Fruit fly (Drosophila melanogaster) whole organism, embryonic: Measurements from ENCODE around the gene Kdm5.

Experiments used
- Abd-B ChIP-seq: fragments of 200-800 bp; sonication (Bioruptor generic); optimal IDR thresholded peaks from 2 replicates; lab custom pipeline; 2018; ENCODE audit warnings: missing biosample characterization, mild to moderate bottlenecking, missing genetic modification characterization, moderate library complexity
- Antp ChIP-seq: fragments of 200-800 bp; sonication (Bioruptor generic); optimal IDR thresholded peaks from 3 replicates; lab custom pipeline; 2016; ENCODE audit warnings: missing biosample characterization, missing genetic modification characterization
- BtbVII ChIP-seq: fragments of 200-800 bp; sonication (Bioruptor generic); optimal IDR thresholded peaks from 3 replicates; lab custom pipeline; 2017; ENCODE audit warnings: missing biosample characterization, mild to moderate bottlenecking, missing genetic modification characterization
- CG11695 ChIP-seq: fragments of 200-800 bp; sonication (Bioruptor generic); IDR thresholded peaks from 3 replicates; pipeline ENCODE4 v1.3.6; 2022; ENCODE audit warnings: missing biosample characterization, missing genetic modification characterization
- CG1233 ChIP-seq: fragments of 200-800 bp; sonication (Bioruptor generic); optimal IDR thresholded peaks from 4 replicates; lab custom pipeline; 2018; ENCODE audit warnings: missing biosample characterization, mild to moderate bottlenecking, missing genetic modification characterization
- CG14014 ChIP-seq: fragments of 200-800 bp; sonication (Bioruptor generic); IDR thresholded peaks from 2 replicates; pipeline ENCODE4 v1.3.6; 2022; ENCODE audit warnings: missing biosample characterization, missing genetic modification characterization
- CG15269 ChIP-seq: fragments of 200-800 bp; sonication (Bioruptor generic); optimal IDR thresholded peaks from 2 replicates; lab custom pipeline; 2018; ENCODE audit warnings: missing biosample characterization, mild to moderate bottlenecking, missing genetic modification characterization, moderate library complexity
- CG17912 ChIP-seq: fragments of 200-800 bp; sonication (Bioruptor generic); optimal IDR thresholded peaks from 2 replicates; lab custom pipeline; 2018; ENCODE audit warnings: missing biosample characterization, mild to moderate bottlenecking, missing genetic modification characterization
- CG2129 ChIP-seq: fragments of 200-800 bp; sonication (Bioruptor generic); IDR thresholded peaks from 2 replicates; pipeline ENCODE4 v1.3.6; 2022; ENCODE audit warnings: missing biosample characterization, missing genetic modification characterization; ENCODE audit not compliant: partially characterized antibody
- CG3163 ChIP-seq: fragments of 200-800 bp; sonication (Bioruptor generic); optimal IDR thresholded peaks from 3 replicates; lab custom pipeline; 2016; ENCODE audit warnings: missing biosample characterization, missing genetic modification characterization
- CG3847 ChIP-seq: fragments of 200-800 bp; sonication (Bioruptor generic); IDR thresholded peaks from 2 replicates; pipeline ENCODE4 v1.3.6; 2022; ENCODE audit warnings: missing biosample characterization, missing genetic modification characterization
- CG4820 ChIP-seq: fragments of 200-800 bp; sonication (Bioruptor generic); optimal IDR thresholded peaks from 3 replicates; lab custom pipeline; 2016; ENCODE audit warnings: missing biosample characterization, missing genetic modification characterization
- CG6175 ChIP-seq: fragments of 200-800 bp; sonication (Bioruptor generic); IDR thresholded peaks from 3 replicates; pipeline ENCODE4 v1.3.6; 2022; ENCODE audit warnings: missing biosample characterization, missing genetic modification characterization
- CG6254 ChIP-seq: fragments of 200-800 bp; sonication (Bioruptor generic); optimal IDR thresholded peaks from 3 replicates; lab custom pipeline; 2017; ENCODE audit warnings: mild to moderate bottlenecking, missing biosample characterization, missing genetic modification reagents, missing genetic modification characterization
- CG6272 ChIP-seq: fragments of 200-800 bp; sonication (Bioruptor generic); IDR thresholded peaks from 2 replicates; pipeline ENCODE4 v1.3.6; 2022; ENCODE audit warnings: missing biosample characterization, missing genetic modification characterization
- CG6689 ChIP-seq: fragments of 200-800 bp; sonication (Bioruptor generic); IDR thresholded peaks from 2 replicates; pipeline ENCODE4 v1.3.6; 2022; ENCODE audit warnings: missing biosample characterization, missing genetic modification characterization
- CG6765 ChIP-seq: fragments of 200-800 bp; sonication (Bioruptor generic); optimal IDR thresholded peaks from 3 replicates; lab custom pipeline; 2017; ENCODE audit warnings: missing biosample characterization, mild to moderate bottlenecking, missing genetic modification characterization
- CG7928 ChIP-seq: fragments of 200-800 bp; sonication (Bioruptor generic); optimal IDR thresholded peaks from 2 replicates; lab custom pipeline; 2017; ENCODE audit warnings: missing biosample characterization, mild to moderate bottlenecking, missing genetic modification characterization
- CG8478 ChIP-seq: fragments of >200 bp; optimal IDR thresholded peaks from 2 replicates; lab custom pipeline; 2018
- Eip74EF ChIP-seq, 2 experiments: fragments of 200-800 bp in 1 of 2; fragments of >200 bp in 1 of 2; sonication (Bioruptor generic) in 1 of 2; optimal IDR thresholded peaks; 2 replicates each; lab custom pipeline; 2017 to 2019; ENCODE audit warnings: missing biosample characterization in 2 of 2, missing genetic modification characterization in 2 of 2, mild to moderate bottlenecking in 1 of 2, moderate library complexity in 1 of 2
- Fer2 ChIP-seq: fragments of 200-800 bp; sonication (Bioruptor generic); optimal IDR thresholded peaks from 2 replicates; lab custom pipeline; 2018; ENCODE audit warnings: missing biosample characterization, mild to moderate bottlenecking, missing genetic modification characterization, moderate library complexity
- GATAe ChIP-seq: fragments of 200-800 bp; sonication (Bioruptor generic); conservative IDR thresholded peaks from 2 replicates; pipeline ENCODE4 v1.3.6; 2022; ENCODE audit warnings: missing biosample characterization, missing genetic modification characterization
- MESR4 ChIP-seq: fragments of 200-800 bp; sonication (Bioruptor generic); optimal IDR thresholded peaks from 2 replicates; lab custom pipeline; 2018; ENCODE audit warnings: missing biosample characterization, mild to moderate bottlenecking, missing genetic modification characterization, moderate library complexity
- Oli ChIP-seq: fragments of 200-800 bp; sonication (Bioruptor generic); optimal IDR thresholded peaks from 2 replicates; lab custom pipeline; 2018; ENCODE audit warnings: missing biosample characterization, mild to moderate bottlenecking, missing genetic modification characterization, moderate library complexity
- Ptx1 ChIP-seq: fragments of 200-800 bp; sonication (Bioruptor generic); IDR thresholded peaks from 2 replicates; pipeline ENCODE4 v1.3.6; 2022; ENCODE audit warnings: missing biosample characterization, missing genetic modification characterization
- Ravus ChIP-seq: fragments of 200-800 bp; sonication (Bioruptor generic); IDR thresholded peaks from 2 replicates; pipeline ENCODE4 v1.3.6; 2022; ENCODE audit warnings: missing biosample characterization, missing genetic modification characterization
- Rfx ChIP-seq: fragments of 200-800 bp; sonication (Bioruptor generic); IDR thresholded peaks from 2 replicates; pipeline ENCODE4 v1.3.6; 2022; ENCODE audit warnings: missing biosample characterization, missing genetic modification characterization
- Trl ChIP-seq, 3 experiments: fragments of >200 bp in 2 of 3; fragments of 200-800 bp in 1 of 3; sonication (Bioruptor generic) in 1 of 3; optimal IDR thresholded peaks; 2 replicates in 1 of 3; 3 replicates in 2 of 3; lab custom pipeline; 2016 to 2017; ENCODE audit warnings: missing biosample characterization in 1 of 3, missing genetic modification characterization in 1 of 3
- Xrp1 ChIP-seq: fragments of 200-800 bp; sonication (Bioruptor generic); IDR thresholded peaks from 2 replicates; pipeline ENCODE4 v1.3.6; 2022; ENCODE audit warnings: missing biosample characterization, missing genetic modification characterization
- bigmax ChIP-seq: fragments of 200-800 bp; sonication (Bioruptor generic); optimal IDR thresholded peaks from 2 replicates; lab custom pipeline; 2018; ENCODE audit warnings: missing biosample characterization, mild to moderate bottlenecking, missing genetic modification characterization
- cwo ChIP-seq: fragments of 200-800 bp; sonication (Bioruptor generic); optimal IDR thresholded peaks from 3 replicates; lab custom pipeline; 2017; ENCODE audit warnings: missing biosample characterization, missing genetic modification characterization, mild to moderate bottlenecking, moderate library complexity, missing genetic modification reagents
- dmrt99B ChIP-seq: fragments of 200-800 bp; sonication (Bioruptor generic); optimal IDR thresholded peaks from 2 replicates; lab custom pipeline; 2018; ENCODE audit warnings: missing biosample characterization, mild to moderate bottlenecking, missing genetic modification characterization, moderate library complexity
- dysf ChIP-seq: fragments of 200-800 bp; sonication (Bioruptor generic); IDR thresholded peaks from 3 replicates; pipeline ENCODE4 v1.3.6; 2022; ENCODE audit warnings: missing biosample characterization, missing genetic modification characterization
- gt ChIP-seq: fragments of 200-800 bp; sonication (Bioruptor generic); IDR thresholded peaks from 2 replicates; pipeline ENCODE4 v1.3.6; 2022; ENCODE audit warnings: missing biosample characterization, missing genetic modification characterization
- hbn ChIP-seq: fragments of 200-800 bp; sonication (Bioruptor generic); IDR thresholded peaks from 2 replicates; pipeline ENCODE4 v1.3.6; 2022; ENCODE audit warnings: missing biosample characterization, missing genetic modification characterization; ENCODE audit not compliant: partially characterized antibody
- her ChIP-seq: fragments of 200-800 bp; sonication (Bioruptor generic); optimal IDR thresholded peaks from 2 replicates; lab custom pipeline; 2016; ENCODE audit warnings: missing biosample characterization, missing genetic modification characterization
- kah ChIP-seq: fragments of 200-800 bp; sonication (Bioruptor generic); optimal IDR thresholded peaks from 2 replicates; lab custom pipeline; 2018; ENCODE audit warnings: missing biosample characterization, mild to moderate bottlenecking, missing genetic modification characterization
- ken ChIP-seq: fragments of 200-800 bp; sonication (Bioruptor generic); IDR thresholded peaks from 3 replicates; pipeline ENCODE4 v1.3.6; 2022; ENCODE audit warnings: missing biosample characterization, missing genetic modification characterization
- kni ChIP-seq: fragments of 200-800 bp; sonication (Bioruptor generic); optimal IDR thresholded peaks from 3 replicates; lab custom pipeline; 2017; ENCODE audit warnings: mild to moderate bottlenecking, missing biosample characterization, missing genetic modification reagents, missing genetic modification characterization
- maf-S ChIP-seq: fragments of 200-800 bp; sonication (Bioruptor generic); optimal IDR thresholded peaks from 2 replicates; lab custom pipeline; 2016; ENCODE audit warnings: missing biosample characterization, missing genetic modification characterization
- mirr ChIP-seq: fragments of 200-800 bp; sonication (Bioruptor generic); optimal IDR thresholded peaks from 3 replicates; lab custom pipeline; 2018; ENCODE audit warnings: missing biosample characterization, mild to moderate bottlenecking, missing genetic modification characterization
- nerfin-1 ChIP-seq: fragments of 200-800 bp; sonication (Bioruptor generic); optimal IDR thresholded peaks from 3 replicates; lab custom pipeline; 2019; ENCODE audit warnings: missing biosample characterization, mild to moderate bottlenecking, missing genetic modification characterization, moderate library complexity
- onecut ChIP-seq: fragments of 200-800 bp; sonication (Bioruptor generic); IDR thresholded peaks from 2 replicates; pipeline ENCODE4 v1.3.6; 2022; ENCODE audit warnings: missing biosample characterization, missing genetic modification characterization
- psq ChIP-seq: fragments of 200-800 bp; sonication (Bioruptor generic); optimal IDR thresholded peaks from 2 replicates; lab custom pipeline; 2017; ENCODE audit warnings: missing biosample characterization, missing genetic modification characterization
- sens ChIP-seq: fragments of 200-800 bp; sonication (Bioruptor generic); peaks from one replicate; lab custom pipeline; 2016; ENCODE audit warnings: missing biosample characterization, missing genetic modification characterization
- sens-2 ChIP-seq: fragments of 200-800 bp; sonication (Bioruptor generic); IDR thresholded peaks from 2 replicates; pipeline ENCODE4 v1.3.6; 2022; ENCODE audit warnings: missing biosample characterization, missing genetic modification characterization
- slou ChIP-seq: fragments of 200-800 bp; sonication (Bioruptor generic); optimal IDR thresholded peaks from 3 replicates; lab custom pipeline; 2016; ENCODE audit warnings: missing biosample characterization, missing genetic modification characterization
- so ChIP-seq: fragments of 200-800 bp; sonication (Bioruptor generic); IDR thresholded peaks from 3 replicates; pipeline ENCODE4 v1.3.6; 2022; ENCODE audit warnings: missing biosample characterization, missing genetic modification characterization
- ttk ChIP-seq: fragments of 200-800 bp; sonication (Bioruptor generic); IDR thresholded peaks from 2 replicates; pipeline ENCODE4 v2.1.2; 2022; ENCODE audit warnings: missing biosample characterization, missing genetic modification characterization
- wdn ChIP-seq: fragments of 200-800 bp; sonication (Bioruptor generic); IDR thresholded peaks from 2 replicates; pipeline ENCODE4 v1.3.6; 2022; ENCODE audit warnings: missing biosample characterization, missing genetic modification characterization

The Kdm5 gene

DNA sequence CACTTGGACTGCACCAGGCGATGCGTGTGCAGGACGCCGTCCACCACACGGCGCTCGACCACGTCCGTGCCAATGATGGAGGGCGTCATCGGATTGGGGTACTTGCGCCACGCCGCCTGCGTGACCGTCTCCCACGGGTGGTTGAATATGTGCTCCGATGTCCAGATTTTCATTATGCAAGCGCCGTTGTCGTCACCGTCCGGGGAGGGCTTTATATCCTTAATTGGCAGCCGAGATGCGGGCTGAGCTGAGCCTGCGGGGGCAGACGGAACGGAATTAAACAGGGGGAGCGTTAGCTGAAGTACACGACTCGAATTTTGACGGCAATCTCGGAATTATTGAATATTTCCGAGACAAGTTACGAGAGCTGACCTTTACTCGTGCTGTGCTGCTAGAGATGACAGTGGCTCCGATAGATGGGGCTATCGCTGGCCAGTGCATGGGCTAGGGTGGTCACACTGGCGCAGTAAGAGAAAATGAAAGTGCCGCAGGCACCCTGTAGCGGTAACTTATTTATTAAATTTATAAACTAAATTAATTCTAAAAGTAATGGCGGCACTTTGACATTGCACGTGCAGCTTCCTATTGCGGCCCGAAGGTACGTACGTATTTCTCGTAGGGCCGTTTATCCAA, 48.3 kb upstream of the Kdm5 start, which contains the start of gene IPIP (continued):
- peak; percentile 47 for TF ChIP-seq Ptx1 (GFP tag; lab: Robert Waterston, UW)
- no peak for TF ChIP-seq kni (GFP tag; lab: Kevin White, UChicago)
- peak; percentile 28 for TF ChIP-seq bigmax
- peak; percentile 69 for TF ChIP-seq onecut (GFP tag; lab: Robert Waterston, UW)
- TF ChIP-seq GATAe (GFP tag; lab: Robert Waterston, UW) = no peak
- no peak for TF ChIP-seq nerfin-1 (tag; lab: Kevin White, UChicago)
- TF ChIP-seq slou = no peak
- TF ChIP-seq Rfx (GFP tag; lab: Robert Waterston, UW) = peak; percentile 74
- TF ChIP-seq BtbVII = no peak
- peak; percentile 2 for TF ChIP-seq her (GFP tag; lab: Kevin White, UChicago)
- TF ChIP-seq Fer2 (tag; lab: Kevin White, UChicago) = no peak
- peak; percentile 25 for TF ChIP-seq sens
- TF ChIP-seq ken = no peak
- TF ChIP-seq CG6689 = no peak
- TF ChIP-seq Ravus (GFP tag; lab: Robert Waterston, UW) = no peak
- no peak for TF ChIP-seq Abd-B (GFP tag; lab: Kevin White, UChicago)
- TF ChIP-seq CG1233 (GFP tag; lab: Kevin White, UChicago) = peak; percentile 53
- no peak for TF ChIP-seq CG8478 (lab: Kevin White, UChicago)
- TF ChIP-seq mirr (GFP tag; lab: Kevin White, UChicago) = peak; percentile 58
- TF ChIP-seq MESR4 (GFP tag; lab: Kevin White, UChicago) = peak; percentile 91
- no peak for TF ChIP-seq wdn (GFP tag; lab: Robert Waterston, UW)
- no peak for TF ChIP-seq Eip74EF (GFP tag; optimal IDR thresholded peaks at IDR 0.05; lab: Kevin White, UChicago)
- no peak for TF ChIP-seq Xrp1
- TF ChIP-seq CG15269 (tag; lab: Kevin White, UChicago) = no peak
- TF ChIP-seq CG3163 (GFP tag; lab: Kevin White, UChicago) = no peak
- peak; percentile 68; the same call in 1 of the 2 replicates for TF ChIP-seq hbn (GFP tag; lab: Robert Waterston, UW)
- no peak for TF ChIP-seq Antp (GFP tag; lab: Kevin White, UChicago)
- TF ChIP-seq CG17912 = no peak
- no peak for TF ChIP-seq kah (GFP tag; lab: Kevin White, UChicago)
- TF ChIP-seq CG6254 (GFP tag; lab: Kevin White, UChicago) = peak; percentile 100
- no peak for TF ChIP-seq maf-S (GFP tag; lab: Kevin White, UChicago)
- TF ChIP-seq so = peak; percentile 44; the same call in 2 of the 3 replicates
- TF ChIP-seq ttk (GFP tag; lab: Robert Waterston, UW) = no peak; the same call in 1 of the 2 replicates
- no peak for TF ChIP-seq dmrt99B (tag; lab: Kevin White, UChicago)
- no peak for TF ChIP-seq CG7928 (GFP tag; lab: Kevin White, UChicago)
- peak; percentile 41 for TF ChIP-seq CG2129 (GFP tag; lab: Robert Waterston, UW)
- TF ChIP-seq CG14014 (GFP tag; lab: Robert Waterston, UW) = no peak
- peak; percentile 63 for TF ChIP-seq CG6272 (GFP tag; lab: Robert Waterston, UW)
- no peak for TF ChIP-seq Trl (optimal IDR thresholded peaks at IDR 0.05; lab: Kevin White, UChicago)
- TF ChIP-seq Trl (GFP tag; optimal IDR thresholded peaks at IDR 0.05; lab: Kevin White, UChicago) = no peak
- 0 out of 3 replicates have a peak, but pooled peaks have one; percentile 20 for TF ChIP-seq CG6175
- no peak for TF ChIP-seq CG4820 (GFP tag; lab: Kevin White, UChicago)
- TF ChIP-seq CG11695 (GFP tag; lab: Robert Waterston, UW) = no peak
- TF ChIP-seq CG6765 (GFP tag; lab: Kevin White, UChicago) = no peak
- peak; percentile 2 for TF ChIP-seq cwo
- TF ChIP-seq dysf (GFP tag; lab: Robert Waterston, UW) = 0 out of 3 replicates have a peak, but pooled peaks have one; percentile 1
- no peak for TF ChIP-seq gt (GFP tag; lab: Robert Waterston, UW)
- TF ChIP-seq sens-2 (GFP tag; lab: Robert Waterston, UW) = no peak
- no peak for TF ChIP-seq psq (GFP tag; lab: Kevin White, UChicago)
- TF ChIP-seq Oli = no peak
- TF ChIP-seq CG3847 = peak; percentile 70
